Worm (Caenorhabditis elegans) whole organism, young adult: ENCODE data around the gene F09C6.14.

Source experiments
- athp-1 ChIP-seq: sonication (generic microtip); optimal IDR thresholded peaks from 2 replicates; lab custom pipeline; 2017; ENCODE audit warnings: mild to moderate bottlenecking, missing genetic modification characterization, missing compliant biosample characterization
- cebp-1 ChIP-seq, 2 experiments: fragments of 200-800 bp in 1 of 2; sonication (Bioruptor generic) in 1 of 2; sonication (generic microtip) in 1 of 2; IDR thresholded peaks in 1 of 2; optimal IDR thresholded peaks in 1 of 2; 2 replicates each; pipeline versions ENCODE4 v1.3.6 to Lab custom; 2017 to 2022; ENCODE audit warnings: missing compliant biosample characterization in 2 of 2, missing genetic modification characterization in 2 of 2, mild to moderate bottlenecking in 1 of 2, missing genetic modification reagents in 1 of 2, moderate library complexity in 1 of 2
- egl-18 ChIP-seq: fragments of 200-800 bp; sonication (Bioruptor generic); IDR thresholded peaks from 2 replicates; pipeline ENCODE4 v1.3.6; 2022; ENCODE audit warnings: missing genetic modification reagents, missing genetic modification characterization, missing compliant biosample characterization
- him-1 ChIP-seq: sonication (generic microtip); optimal IDR thresholded peaks from 2 replicates; lab custom pipeline; 2016; ENCODE audit warnings: missing genotype, missing genetic modification reagents, missing genetic modification characterization, missing compliant biosample characterization
- pha-4 ChIP-seq: fragments of 150-350 bp; sonication (generic microtip); optimal IDR thresholded peaks from 2 replicates; lab custom pipeline; 2014; ENCODE audit warnings: missing biosample characterization, missing genetic modification reagents, missing genetic modification characterization

ce11 chrV:16865404-16865803 is 15.4 kb upstream of the F09C6.14 start, which contains the start of gene clec-28:
- no peak for TF ChIP-seq egl-18
- TF ChIP-seq him-1: no peak
- TF ChIP-seq athp-1: no peak
- TF ChIP-seq cebp-1 (GFP tag; IDR thresholded peaks at IDR 0.05; lab: Robert Waterston, UW): no peak
- TF ChIP-seq cebp-1 (tag; optimal IDR thresholded peaks at IDR 0.05; lab: Kevin White, UChicago): no peak
- no peak for TF ChIP-seq pha-4 (tag; lab: Kevin White, UChicago)
